Worm (Caenorhabditis elegans) whole organism, mixed stage, embryonic: ENCODE results near the gene C09B7.2.

Experiments
- blmp-1 ChIP-seq: fragments of 150-350 bp; optimal IDR thresholded peaks from 2 replicates; lab custom pipeline; 2014; ENCODE audit warnings: missing biosample characterization, missing genetic modification characterization
- ceh-83 ChIP-seq: fragments of 200-800 bp; sonication (Bioruptor generic); optimal IDR thresholded peaks from 2 replicates; lab custom pipeline; 2018; ENCODE audit warnings: mild to moderate bottlenecking, missing genetic modification characterization, missing compliant biosample characterization
- ces-1 ChIP-seq: fragments of 150-350 bp; optimal IDR thresholded peaks from 2 replicates; lab custom pipeline; 2014; ENCODE audit warnings: missing biosample characterization, missing genetic modification reagents, missing genetic modification characterization
- elt-3 ChIP-seq: fragments of 150-350 bp; optimal IDR thresholded peaks from 2 replicates; lab custom pipeline; 2014; ENCODE audit warnings: missing biosample characterization, missing genetic modification characterization
- nhr-237 ChIP-seq: fragments of 150-350 bp; optimal IDR thresholded peaks from 2 replicates; lab custom pipeline; 2014; ENCODE audit warnings: missing biosample characterization, missing genetic modification characterization
- nhr-28 ChIP-seq: fragments of 150-350 bp; optimal IDR thresholded peaks from 2 replicates; lab custom pipeline; 2014; ENCODE audit warnings: missing biosample characterization, missing genetic modification characterization
- unc-120 ChIP-seq: sonication (generic microtip); optimal IDR thresholded peaks from 2 replicates; lab custom pipeline; 2017; ENCODE audit warnings: missing genetic modification characterization, missing compliant biosample characterization; ENCODE audit not compliant: poor library complexity, severe bottlenecking
- unc-62 ChIP-seq: fragments of 150-350 bp; optimal IDR thresholded peaks from 2 replicates; lab custom pipeline; 2014; ENCODE audit warnings: missing biosample characterization, missing genetic modification reagents, missing genetic modification characterization
- ztf-11 ChIP-seq: fragments of 150-350 bp; optimal IDR thresholded peaks from 2 replicates; lab custom pipeline; 2014; ENCODE audit warnings: missing biosample characterization, missing genetic modification characterization

DNA sequence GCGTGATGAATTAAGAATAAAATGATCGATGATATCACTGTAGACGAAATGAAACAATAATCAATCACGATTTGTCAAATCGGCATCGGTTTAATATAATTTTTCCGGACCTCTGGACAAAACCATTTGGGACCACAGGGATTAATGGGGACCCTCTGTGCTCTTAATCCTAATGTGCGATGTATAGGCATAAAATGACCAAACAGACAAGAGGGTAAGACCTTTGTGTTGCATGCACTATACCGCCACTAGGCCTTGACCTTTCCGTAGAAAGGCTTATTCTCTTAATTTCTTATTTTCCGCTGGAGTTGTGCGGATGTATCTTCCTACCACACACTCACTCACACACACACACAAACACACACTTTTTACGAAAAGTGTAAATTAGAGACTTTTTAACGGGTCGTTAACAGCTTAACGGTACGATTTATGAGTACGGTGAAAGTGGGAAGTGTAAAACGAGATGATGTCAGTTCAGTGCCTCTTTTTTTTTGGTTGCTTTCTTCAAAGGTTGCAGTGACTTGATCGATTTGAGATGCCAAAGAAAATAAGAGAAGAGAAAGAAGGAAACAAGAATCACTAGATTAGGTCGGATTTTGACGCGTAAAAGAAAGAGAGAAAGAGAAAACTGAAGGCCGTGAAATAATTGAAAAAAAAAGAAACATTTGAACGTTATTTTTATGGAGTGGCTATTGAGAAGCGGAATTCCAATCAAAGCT lies 37.0 kb downstream of the C09B7.2 start:
- TF ChIP-seq nhr-28 (tag; lab: Kevin White, UChicago) = no peak
- TF ChIP-seq ceh-83 = no peak
- TF ChIP-seq blmp-1 (tag; lab: Kevin White, UChicago) = no peak
- no peak for TF ChIP-seq nhr-237 (tag; lab: Kevin White, UChicago)
- TF ChIP-seq ztf-11 = no peak
- no peak for TF ChIP-seq elt-3 (tag; lab: Kevin White, UChicago)
- TF ChIP-seq unc-120 = no peak
- no peak for TF ChIP-seq ces-1
- no peak for TF ChIP-seq unc-62
